Fruit fly (Drosophila melanogaster) whole organism, prepupa: ENCODE data around the gene CG31875.

Source experiments
- Blimp-1 ChIP-seq: fragments of 200-800 bp; sonication (Bioruptor generic); optimal IDR thresholded peaks from 3 replicates; lab custom pipeline; 2017; ENCODE audit warnings: missing biosample characterization, missing genetic modification characterization, mild to moderate bottlenecking, moderate library complexity, missing genetic modification reagents
- CG10631 ChIP-seq: fragments of 200-800 bp; sonication (Bioruptor generic); optimal IDR thresholded peaks from 2 replicates; lab custom pipeline; 2016; ENCODE audit warnings: missing biosample characterization, missing genetic modification characterization
- CG10669 ChIP-seq: fragments of 200-800 bp; sonication (Bioruptor generic); optimal IDR thresholded peaks from 3 replicates; lab custom pipeline; 2018; ENCODE audit warnings: missing biosample characterization, mild to moderate bottlenecking, missing genetic modification characterization, moderate library complexity
- CG11902 ChIP-seq: fragments of 200-800 bp; sonication (Bioruptor generic); optimal IDR thresholded peaks from 3 replicates; lab custom pipeline; 2016; ENCODE audit warnings: missing biosample characterization, missing genetic modification characterization
- CG15336 ChIP-seq: fragments of 200-800 bp; sonication (Bioruptor generic); IDR thresholded peaks from 2 replicates; pipeline ENCODE4 v1.3.6; 2022; ENCODE audit warnings: missing biosample characterization, missing genetic modification characterization
- CG1621 ChIP-seq: fragments of 200-800 bp; sonication (Bioruptor generic); optimal IDR thresholded peaks from 3 replicates; lab custom pipeline; 2018; ENCODE audit warnings: missing biosample characterization, mild to moderate bottlenecking, missing genetic modification characterization
- CG16779 ChIP-seq: fragments of 200-800 bp; sonication (Bioruptor generic); optimal IDR thresholded peaks from 3 replicates; lab custom pipeline; 2017; ENCODE audit warnings: missing biosample characterization, mild to moderate bottlenecking, missing genetic modification characterization
- CG3032 ChIP-seq: fragments of 200-800 bp; optimal IDR thresholded peaks from 2 replicates; lab custom pipeline; 2019; ENCODE audit warnings: missing biosample characterization, mild to moderate bottlenecking, missing genetic modification characterization, moderate library complexity
- CG31627 ChIP-seq: fragments of 200-800 bp; sonication (Bioruptor generic); optimal IDR thresholded peaks from 3 replicates; lab custom pipeline; 2016; ENCODE audit warnings: missing biosample characterization, missing genetic modification characterization
- CG32006 ChIP-seq: fragments of 200-800 bp; sonication (Bioruptor generic); optimal IDR thresholded peaks from 3 replicates; lab custom pipeline; 2017; ENCODE audit warnings: missing biosample characterization, mild to moderate bottlenecking, missing genetic modification characterization
- CG34406 ChIP-seq: fragments of 200-800 bp; sonication (Bioruptor generic); optimal IDR thresholded peaks from 3 replicates; lab custom pipeline; 2016; ENCODE audit warnings: missing biosample characterization, missing genetic modification characterization
- CG3919 ChIP-seq: fragments of 200-800 bp; sonication (Bioruptor generic); optimal IDR thresholded peaks from 3 replicates; lab custom pipeline; 2016; ENCODE audit warnings: missing biosample characterization, missing genetic modification characterization
- CG6163 ChIP-seq: fragments of 200-800 bp; sonication (Bioruptor generic); IDR thresholded peaks from 3 replicates; pipeline ENCODE4 v1.3.6; 2022; ENCODE audit warnings: missing biosample characterization, missing genetic modification characterization
- CG6276 ChIP-seq: fragments of 200-800 bp; sonication (Bioruptor generic); optimal IDR thresholded peaks from 2 replicates; lab custom pipeline; 2017; ENCODE audit warnings: missing biosample characterization, mild to moderate bottlenecking, missing genetic modification characterization
- CG6792 ChIP-seq: fragments of 200-800 bp; sonication (Bioruptor generic); optimal IDR thresholded peaks from 3 replicates; lab custom pipeline; 2016; ENCODE audit warnings: missing biosample characterization, missing genetic modification characterization
- CG6808 ChIP-seq: fragments of 200-800 bp; sonication (Bioruptor generic); optimal IDR thresholded peaks from 3 replicates; lab custom pipeline; 2017; ENCODE audit warnings: missing biosample characterization, missing genetic modification characterization, mild to moderate bottlenecking, moderate library complexity, missing genetic modification reagents
- CG6854 ChIP-seq: fragments of 200-800 bp; sonication (Bioruptor generic); optimal IDR thresholded peaks from 2 replicates; lab custom pipeline; 2017; ENCODE audit warnings: missing biosample characterization, mild to moderate bottlenecking, missing genetic modification characterization
- CG7368 ChIP-seq: fragments of 200-800 bp; sonication (Bioruptor generic); optimal IDR thresholded peaks from 3 replicates; lab custom pipeline; 2016; ENCODE audit warnings: missing biosample characterization, missing genetic modification characterization
- CG8119 ChIP-seq: fragments of 200-800 bp; sonication (Bioruptor generic); IDR thresholded peaks from 3 replicates; pipeline ENCODE4 v1.3.6; 2022; ENCODE audit warnings: missing biosample characterization, missing genetic modification characterization
- CG8319 ChIP-seq: fragments of 200-800 bp; sonication (Bioruptor generic); optimal IDR thresholded peaks from 3 replicates; lab custom pipeline; 2016; ENCODE audit warnings: missing biosample characterization, missing genetic modification characterization
- CG8632 ChIP-seq: fragments of 200-800 bp; sonication (Bioruptor generic); optimal IDR thresholded peaks from 3 replicates; lab custom pipeline; 2016; ENCODE audit warnings: missing biosample characterization, missing genetic modification characterization
- CG9139 ChIP-seq: fragments of 200-800 bp; sonication (Bioruptor generic); optimal IDR thresholded peaks from 3 replicates; lab custom pipeline; 2017; ENCODE audit warnings: missing biosample characterization, mild to moderate bottlenecking, missing genetic modification characterization
- Eip75B ChIP-seq: fragments of 200-800 bp; sonication (Bioruptor generic); optimal IDR thresholded peaks from 3 replicates; lab custom pipeline; 2016; ENCODE audit warnings: missing biosample characterization, missing genetic modification characterization
- Ets96B ChIP-seq: fragments of 200-800 bp; optimal IDR thresholded peaks from 2 replicates; lab custom pipeline; 2019; ENCODE audit warnings: missing biosample characterization, mild to moderate bottlenecking, missing genetic modification characterization, moderate library complexity
- Gug ChIP-seq: fragments of 200-800 bp; sonication (Bioruptor generic); IDR thresholded peaks from 2 replicates; pipeline ENCODE4 v1.3.6; 2022; ENCODE audit warnings: missing biosample characterization, missing genetic modification characterization
- Hr38 ChIP-seq: sonication (Bioruptor generic); optimal IDR thresholded peaks from 2 replicates; lab custom pipeline; 2016; ENCODE audit warnings: missing biosample characterization, missing genetic modification characterization
- Hr39 ChIP-seq: fragments of 200-800 bp; sonication (Bioruptor generic); optimal IDR thresholded peaks from 2 replicates; lab custom pipeline; 2016; ENCODE audit warnings: missing biosample characterization, missing genetic modification characterization
- Hr4 ChIP-seq: fragments of 200-800 bp; sonication (Bioruptor generic); optimal IDR thresholded peaks from 3 replicates; lab custom pipeline; 2016; ENCODE audit warnings: missing biosample characterization, missing genetic modification characterization
- Lpt ChIP-seq: fragments of 200-800 bp; sonication (Bioruptor generic); optimal IDR thresholded peaks from 3 replicates; lab custom pipeline; 2016; ENCODE audit warnings: missing biosample characterization, missing genetic modification characterization
- Met ChIP-seq: fragments of 200-800 bp; sonication (Bioruptor generic); optimal IDR thresholded peaks from 3 replicates; lab custom pipeline; 2016; ENCODE audit warnings: missing biosample characterization, missing genetic modification characterization
- OdsH ChIP-seq: fragments of 200-800 bp; sonication (Bioruptor generic); optimal IDR thresholded peaks from 3 replicates; lab custom pipeline; 2016; ENCODE audit warnings: missing biosample characterization, missing genetic modification characterization
- Sox102F ChIP-seq: fragments of 200-800 bp; sonication (Bioruptor generic); optimal IDR thresholded peaks from 2 replicates; lab custom pipeline; 2016; ENCODE audit warnings: missing biosample characterization, mild to moderate bottlenecking, missing genetic modification characterization
- Sox14 ChIP-seq: fragments of 200-800 bp; sonication (Bioruptor generic); optimal IDR thresholded peaks from 3 replicates; lab custom pipeline; 2016; ENCODE audit warnings: missing biosample characterization, missing genetic modification characterization
- achi ChIP-seq: fragments of 200-800 bp; sonication (Bioruptor generic); optimal IDR thresholded peaks from 3 replicates; lab custom pipeline; 2016; ENCODE audit warnings: missing biosample characterization, missing genetic modification characterization
- acj6 ChIP-seq: fragments of 200-800 bp; sonication (Bioruptor generic); optimal IDR thresholded peaks from 3 replicates; lab custom pipeline; 2016; ENCODE audit warnings: missing biosample characterization, missing genetic modification characterization
- dsx ChIP-seq: fragments of 200-800 bp; optimal IDR thresholded peaks from 3 replicates; lab custom pipeline; 2019; ENCODE audit warnings: missing biosample characterization, mild to moderate bottlenecking, missing genetic modification characterization, moderate library complexity; ENCODE audit not compliant: poor library complexity, severe bottlenecking
- eg ChIP-seq: fragments of 200-800 bp; sonication (Bioruptor generic); IDR thresholded peaks from 3 replicates; pipeline ENCODE4 v1.3.6; 2022; ENCODE audit warnings: missing biosample characterization, missing genetic modification characterization
- esn ChIP-seq: fragments of 200-800 bp; sonication (Bioruptor generic); optimal IDR thresholded peaks from 2 replicates; lab custom pipeline; 2016; ENCODE audit warnings: missing biosample characterization, mild to moderate bottlenecking, missing genetic modification characterization, moderate library complexity
- fd59A ChIP-seq: fragments of 200-800 bp; sonication (Bioruptor generic); optimal IDR thresholded peaks from 2 replicates; lab custom pipeline; 2017; ENCODE audit warnings: missing biosample characterization, mild to moderate bottlenecking, missing genetic modification characterization, missing genetic modification reagents
- fd85E ChIP-seq: fragments of 200-800 bp; sonication (Bioruptor generic); optimal IDR thresholded peaks from 3 replicates; lab custom pipeline; 2016; ENCODE audit warnings: missing biosample characterization, missing genetic modification characterization
- fkh ChIP-seq: fragments of 200-800 bp; sonication (Bioruptor generic); optimal IDR thresholded peaks from 3 replicates; lab custom pipeline; 2017; ENCODE audit warnings: missing biosample characterization, mild to moderate bottlenecking, missing genetic modification characterization, moderate library complexity
- net ChIP-seq: fragments of 200-800 bp; sonication (Bioruptor generic); optimal IDR thresholded peaks from 3 replicates; lab custom pipeline; 2016; ENCODE audit warnings: missing biosample characterization, missing genetic modification characterization
- pdm3 ChIP-seq: fragments of 200-800 bp; sonication (Bioruptor generic); optimal IDR thresholded peaks from 3 replicates; lab custom pipeline; 2016; ENCODE audit warnings: missing biosample characterization, missing genetic modification characterization
- spab ChIP-seq: fragments of 200-800 bp; sonication (Bioruptor generic); optimal IDR thresholded peaks from 2 replicates; lab custom pipeline; 2017; ENCODE audit warnings: missing biosample characterization, mild to moderate bottlenecking, missing genetic modification characterization, missing genetic modification reagents
- ss ChIP-seq, 2 experiments: fragments of 200-800 bp; sonication (Bioruptor generic); optimal IDR thresholded peaks; 2 replicates in 1 of 2; 3 replicates in 1 of 2; lab custom pipeline; 2017 to 2018; ENCODE audit warnings: mild to moderate bottlenecking in 2 of 2, missing biosample characterization in 2 of 2, missing genetic modification characterization in 2 of 2, moderate library complexity in 1 of 2
- svp ChIP-seq: fragments of 200-800 bp; sonication (Bioruptor generic); peaks from one replicate; lab custom pipeline; 2016; ENCODE audit warnings: missing biosample characterization, missing genetic modification characterization
- topi ChIP-seq: fragments of 200-800 bp; sonication (Bioruptor generic); optimal IDR thresholded peaks from 3 replicates; lab custom pipeline; 2016; ENCODE audit warnings: missing biosample characterization, missing genetic modification characterization
- vri ChIP-seq: fragments of 200-800 bp; sonication (Bioruptor generic); optimal IDR thresholded peaks from 3 replicates; lab custom pipeline; 2016; ENCODE audit warnings: missing biosample characterization, mild to moderate bottlenecking, missing genetic modification characterization

Gene CG31875

DNA sequence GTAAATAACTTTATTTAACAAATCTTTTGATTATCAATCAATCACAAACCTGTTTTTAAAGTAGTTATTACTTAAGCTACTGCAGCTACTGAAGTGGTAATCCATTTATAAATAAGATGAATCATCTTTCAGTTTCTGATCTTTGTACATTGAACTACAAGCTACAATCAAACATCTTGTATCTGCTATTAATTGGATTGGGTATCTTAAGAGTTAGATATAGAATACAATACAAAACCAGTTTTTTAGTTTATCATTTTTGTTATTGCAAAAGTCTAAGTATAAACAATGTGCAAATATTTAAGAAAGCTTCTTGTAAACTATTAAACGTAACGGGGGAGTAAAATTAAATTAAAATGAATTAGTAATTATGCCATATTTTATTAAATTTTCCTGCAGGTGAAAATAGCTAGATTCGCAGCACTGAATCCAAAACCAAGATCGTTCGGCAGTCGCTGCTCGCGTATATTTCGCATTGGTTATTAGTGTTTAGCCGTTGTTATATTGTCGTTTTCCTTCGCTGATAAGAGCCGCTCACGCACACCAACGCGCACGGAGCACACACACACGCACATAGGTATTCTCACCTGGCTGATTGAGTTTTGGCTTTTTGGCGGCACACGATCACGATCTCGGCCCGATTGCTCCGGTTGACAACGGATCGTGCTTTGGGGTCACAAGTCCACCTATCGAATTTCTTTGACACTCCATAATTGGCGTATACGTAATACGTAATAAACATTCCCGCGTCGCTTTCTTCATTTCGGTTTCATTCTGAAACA, 54.6 kb downstream of the CG31875 start (continued):
- peak; percentile 23; the same call in 1 of the 3 replicates for TF ChIP-seq eg (GFP tag; lab: Robert Waterston, UW)

DNA sequence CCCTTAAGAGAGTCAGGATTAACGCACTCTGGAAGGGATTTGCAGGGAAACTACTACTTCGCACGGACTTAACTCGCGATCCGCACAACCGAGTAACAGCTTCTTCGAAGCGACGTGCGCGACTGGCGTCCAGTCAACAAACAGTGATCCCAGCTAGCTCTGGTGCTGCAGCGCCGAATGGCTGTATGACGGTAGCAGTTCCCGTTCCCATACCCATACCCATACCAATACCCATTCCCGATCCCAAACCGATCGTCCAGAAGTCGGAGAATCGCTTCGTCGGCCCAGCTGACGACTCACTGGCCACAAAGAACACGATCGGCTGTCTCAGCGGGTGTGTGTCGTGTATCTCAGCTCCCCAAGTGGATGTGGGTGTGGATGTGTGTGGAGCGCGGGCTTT, 55.3 kb downstream of the CG31875 start, which contains the start of gene CG5853:
Gene CG5853, minus strand, starts transcription at position 384 of the 400 bp plus-strand sequence.
- TF ChIP-seq CG6808: peak; percentile 10
- peak; percentile 46 for TF ChIP-seq CG3919
- peak; percentile 76 for TF ChIP-seq Sox14
- TF ChIP-seq Met (GFP tag; lab: Kevin White, UChicago): peak; percentile 35
- peak; percentile 4 for TF ChIP-seq Ets96B (tag; lab: Kevin White, UChicago)
- peak; percentile 63 for TF ChIP-seq dsx (GFP tag; lab: Kevin White, UChicago)
- peak; percentile 26 for TF ChIP-seq CG7368 (GFP tag; lab: Kevin White, UChicago)
- peak; percentile 48; the same call in 1 of the 2 replicates for TF ChIP-seq CG15336 (GFP tag; lab: Robert Waterston, UW)
- peak; percentile 16 for TF ChIP-seq fd85E (GFP tag; lab: Kevin White, UChicago)
- TF ChIP-seq ss (GFP tag; optimal IDR thresholded peaks at IDR 0.05; lab: Kevin White, UChicago): peak; percentile 55 to 70
- peak; percentile 5 for TF ChIP-seq CG6792 (GFP tag; lab: Kevin White, UChicago)
- no peak for TF ChIP-seq Hr38 (GFP tag; lab: Kevin White, UChicago)
- TF ChIP-seq CG11902 (GFP tag; lab: Kevin White, UChicago): no peak
- no peak for TF ChIP-seq CG31627 (GFP tag; lab: Kevin White, UChicago)
- no peak for TF ChIP-seq CG10669 (GFP tag; lab: Kevin White, UChicago)
- TF ChIP-seq Blimp-1 (GFP tag; lab: Kevin White, UChicago): no peak
- TF ChIP-seq svp (GFP tag; lab: Kevin White, UChicago): peak; percentile 89
- no peak for TF ChIP-seq OdsH (GFP tag; lab: Kevin White, UChicago)
- peak; percentile 73 for TF ChIP-seq CG6163
- TF ChIP-seq net (GFP tag; lab: Kevin White, UChicago): peak; percentile 50
- peak; percentile 18 for TF ChIP-seq fkh (GFP tag; lab: Kevin White, UChicago)
- TF ChIP-seq Eip75B (GFP tag; lab: Kevin White, UChicago): peak; percentile 33
- peak; percentile 16; the same call in 1 of the 3 replicates for TF ChIP-seq CG8119 (GFP tag; lab: Robert Waterston, UW)
- TF ChIP-seq pdm3: no peak
- TF ChIP-seq CG1621 (tag; lab: Kevin White, UChicago): peak; percentile 64
- peak; percentile 65 for TF ChIP-seq CG16779
- TF ChIP-seq fd59A (GFP tag; lab: Kevin White, UChicago): no peak
- no peak for TF ChIP-seq CG10631 (GFP tag; lab: Kevin White, UChicago)
- TF ChIP-seq CG32006 (GFP tag; lab: Kevin White, UChicago): no peak
- no peak for TF ChIP-seq CG8319 (GFP tag; lab: Kevin White, UChicago)
- TF ChIP-seq esn (GFP tag; lab: Kevin White, UChicago): peak; percentile 5
- TF ChIP-seq vri (GFP tag; lab: Kevin White, UChicago): peak; percentile 96
- TF ChIP-seq eg (GFP tag; lab: Robert Waterston, UW): peak; percentile 68; the same call in 2 of the 3 replicates
- peak; percentile 16 for TF ChIP-seq CG8632
- peak; percentile 67 for TF ChIP-seq CG9139 (GFP tag; lab: Kevin White, UChicago)
- peak; percentile 82 for TF ChIP-seq CG6854 (GFP tag; lab: Kevin White, UChicago)
- TF ChIP-seq spab (GFP tag; lab: Kevin White, UChicago): no peak
- no peak for TF ChIP-seq Hr39 (GFP tag; lab: Kevin White, UChicago)
- TF ChIP-seq Gug: no peak
- no peak for TF ChIP-seq CG6276 (GFP tag; lab: Kevin White, UChicago)
- no peak for TF ChIP-seq Hr4 (GFP tag; lab: Kevin White, UChicago)
- TF ChIP-seq CG34406 (GFP tag; lab: Kevin White, UChicago): no peak
- no peak for TF ChIP-seq topi (GFP tag; lab: Kevin White, UChicago)
- peak; percentile 34 for TF ChIP-seq achi (GFP tag; lab: Kevin White, UChicago)
- TF ChIP-seq Sox102F: peak; percentile 61
- TF ChIP-seq acj6: no peak
- TF ChIP-seq Lpt: peak; percentile 8
- TF ChIP-seq CG3032: peak; percentile 3
